Worm (Caenorhabditis elegans): ENCODE results near the gene C28A5.2.

C28A5.2 gene

DNA sequence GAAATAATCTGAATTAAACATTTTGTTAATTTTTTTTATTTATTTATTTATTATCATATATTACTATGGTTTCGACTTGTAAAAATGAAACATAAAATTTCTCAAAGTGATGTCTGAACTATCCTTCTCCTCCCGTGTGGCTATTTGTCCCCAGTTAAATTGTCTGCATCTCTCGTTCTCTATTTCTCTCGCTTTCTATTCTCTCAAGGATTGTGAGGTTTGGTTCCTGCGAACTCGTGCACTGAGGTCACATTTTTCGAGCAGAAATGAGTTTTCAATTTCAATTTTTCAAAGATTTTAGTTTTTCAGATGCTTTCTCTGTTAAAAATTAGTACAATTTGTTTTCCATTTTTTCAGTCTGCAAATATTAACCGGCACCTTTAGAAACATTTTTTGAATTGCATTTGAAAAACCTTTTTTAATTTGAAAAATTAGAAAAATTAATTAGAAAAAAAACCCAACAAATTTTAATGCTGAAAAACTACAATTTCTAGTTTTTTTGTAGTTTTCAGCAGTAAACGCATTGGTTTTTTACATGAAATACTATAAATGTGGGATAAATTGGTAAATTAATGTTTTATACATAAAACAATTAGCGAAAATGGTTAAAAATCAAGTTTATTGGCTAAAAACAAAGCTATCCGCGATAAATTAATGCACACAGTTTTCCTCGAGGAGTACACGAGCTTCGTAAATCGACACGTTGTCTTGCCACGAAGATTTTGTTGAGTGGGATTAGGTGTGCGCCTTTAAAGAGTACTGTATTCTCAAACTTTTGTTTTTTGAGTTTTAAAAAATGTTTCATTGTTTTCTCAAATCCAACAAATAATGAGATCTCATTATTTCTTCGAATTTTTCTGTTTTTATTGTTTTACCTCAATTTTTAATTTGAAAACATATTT is 27.0 kb downstream of the C28A5.2 start (continued):
- TF ChIP-seq snpc-4 (tag; optimal IDR thresholded peaks at IDR 0.05) (peak; percentile 31), nhr-11 (tag; optimal IDR thresholded peaks at IDR 0.05) (no peak), zip-4 (GFP tag; optimal IDR thresholded peaks at IDR 0.05) (no peak), isw-1 (GFP tag; IDR thresholded peaks at IDR 0.05) (no peak), unc-98 (GFP tag; IDR thresholded peaks at IDR 0.05) (no peak), ztf-4 (tag; optimal IDR thresholded peaks at IDR 0.05) (peak; percentile 1), efl-3 (GFP tag; optimal IDR thresholded peaks at IDR 0.05) (no peak), C04F5.9 (tag; optimal IDR thresholded peaks at IDR 0.05) (no peak), alr-1 (tag; optimal IDR thresholded peaks at IDR 0.05; ENCODE audit: borderline replicate concordance) (no peak), xbp-1 (tag; optimal IDR thresholded peaks at IDR 0.05) (peak; percentile 29), nhr-77 (tag; optimal IDR thresholded peaks at IDR 0.05) (no peak), F16B12.6 (tag; optimal IDR thresholded peaks at IDR 0.05) (peak; percentile 19), grh-1 (GFP tag; IDR thresholded peaks at IDR 0.05) (no peak), nhr-47 (tag; optimal IDR thresholded peaks at IDR 0.05) (peak; percentile 60), unc-86 (tag; optimal IDR thresholded peaks at IDR 0.05) (no peak), lin-35 (GFP tag; optimal IDR thresholded peaks at IDR 0.05) (peak; percentile 6 to 41), nhr-84 (tag; optimal IDR thresholded peaks at IDR 0.05) (no peak), nhr-12 (tag; optimal IDR thresholded peaks at IDR 0.05) (no peak), hpl-2 (GFP tag; optimal IDR thresholded peaks at IDR 0.05) (no peak), ceh-82 (tag; optimal IDR thresholded peaks at IDR 0.05) (peak; percentile 2 to 35 (median 28)), irx-1 (tag; optimal IDR thresholded peaks at IDR 0.05) (no peak), efl-1 (optimal IDR thresholded peaks at IDR 0.05) (peak; percentile 26 to 33), efl-1 (GFP tag; optimal IDR thresholded peaks at IDR 0.05 in 1 of 2) (peak in 1 of 2 experiments; percentile 28), hlh-17 (GFP tag; optimal IDR thresholded peaks at IDR 0.05; ENCODE audit: borderline replicate concordance) (no peak), nhr-90 (tag; optimal IDR thresholded peaks at IDR 0.05; ENCODE audit: poor library complexity) (peak; percentile 39), vab-15 (tag; optimal IDR thresholded peaks at IDR 0.05) (no peak), snu-23 (GFP tag; optimal IDR thresholded peaks at IDR 0.05) (peak; percentile 78), tlp-1 (tag; optimal IDR thresholded peaks at IDR 0.05) (no peak), nhr-76 (tag; optimal IDR thresholded peaks at IDR 0.05) (no peak), fkh-10 (GFP tag; optimal IDR thresholded peaks at IDR 0.05) (no peak), swsn-7 (tag; optimal IDR thresholded peaks at IDR 0.05) (peak; percentile 24), lin-14 (GFP tag; optimal IDR thresholded peaks at IDR 0.05) (peak; percentile 88), sox-4 (tag; optimal IDR thresholded peaks at IDR 0.05) (no peak), blmp-1 (tag; optimal IDR thresholded peaks at IDR 0.05) (peak; percentile 19), aly-2 (tag; optimal IDR thresholded peaks at IDR 0.05) (no peak), ceh-8 (GFP tag; optimal IDR thresholded peaks at IDR 0.05) (no peak), pqm-1 (tag; optimal IDR thresholded peaks at IDR 0.05) (no peak), unc-130 (tag; optimal IDR thresholded peaks at IDR 0.05) (peak; percentile 3), C34B4.2 (tag; optimal IDR thresholded peaks at IDR 0.05) (no peak), aha-1 (tag; optimal IDR thresholded peaks at IDR 0.05) (no peak), nhr-20 (tag; optimal IDR thresholded peaks at IDR 0.05) (peak; percentile 83), jun-1 (tag; optimal IDR thresholded peaks at IDR 0.05) (no peak), mab-9 (GFP tag; IDR thresholded peaks at IDR 0.05) (no peak), lir-3 (tag; optimal IDR thresholded peaks at IDR 0.05; ENCODE audit: poor library complexity) (peak; percentile 5), ztf-11 (tag; optimal IDR thresholded peaks at IDR 0.05) (no peak), sup-37 (GFP tag; optimal IDR thresholded peaks at IDR 0.05) (no peak), mdl-1 (tag; optimal IDR thresholded peaks at IDR 0.05) (peak in 1 of 2 experiments; percentile 43), ets-5 (GFP tag; IDR thresholded peaks at IDR 0.05) (no peak), Y116A8C.19 (tag; optimal IDR thresholded peaks at IDR 0.05; ENCODE audit: borderline replicate concordance) (no peak), fkh-4 (tag; optimal IDR thresholded peaks at IDR 0.05; ENCODE audit: borderline replicate concordance) (no peak), dsc-1 (tag; optimal IDR thresholded peaks at IDR 0.05) (peak; percentile 64)

Data from whole organism, L1 larva.